Worm (Caenorhabditis elegans) whole organism, early embryonic: Measurements from ENCODE around the gene daf-1.

Experiments
- B0310.2 ChIP-seq: sonication (generic microtip); optimal IDR thresholded peaks from 2 replicates; lab custom pipeline; 2016; ENCODE audit warnings: mild to moderate bottlenecking, missing genetic modification characterization, missing compliant biosample characterization
- F13C5.2 ChIP-seq: sonication (generic microtip); optimal IDR thresholded peaks from 2 replicates; lab custom pipeline; 2017; ENCODE audit warnings: mild to moderate bottlenecking, missing genetic modification characterization, inconsistent platforms, missing compliant biosample characterization
- aly-1 ChIP-seq: sonication (generic microtip); optimal IDR thresholded peaks from 2 replicates; lab custom pipeline; 2016; ENCODE audit warnings: missing genetic modification characterization, missing compliant biosample characterization
- ama-1 ChIP-seq: fragments of 150-350 bp; optimal IDR thresholded peaks from 2 replicates; lab custom pipeline; 2014
- ceh-13 ChIP-seq: fragments of 200-800 bp; sonication (Bioruptor generic); optimal IDR thresholded peaks from 2 replicates; lab custom pipeline; 2018; ENCODE audit warnings: mild to moderate bottlenecking, missing genetic modification characterization, missing compliant biosample characterization
- ceh-36 ChIP-seq: sonication (generic microtip); optimal IDR thresholded peaks from 2 replicates; lab custom pipeline; 2016; ENCODE audit warnings: missing genetic modification characterization, inconsistent platforms, missing compliant biosample characterization
- ets-7 ChIP-seq: sonication (generic microtip); optimal IDR thresholded peaks from 2 replicates; lab custom pipeline; 2016; ENCODE audit warnings: missing genotype, missing genetic modification characterization, missing compliant biosample characterization
- flt-1 ChIP-seq: fragments of 200-800 bp; sonication (Bioruptor generic); IDR thresholded peaks from 2 replicates; pipeline ENCODE4 v1.3.6; 2022; ENCODE audit warnings: missing genetic modification characterization, missing compliant biosample characterization
- hmbx-1 ChIP-seq: sonication (generic microtip); optimal IDR thresholded peaks from 2 replicates; lab custom pipeline; 2016; ENCODE audit warnings: mild to moderate bottlenecking, missing genetic modification characterization, missing compliant biosample characterization
- hmg-4 ChIP-seq: fragments of 200-800 bp; sonication (Bioruptor generic); optimal IDR thresholded peaks from 2 replicates; lab custom pipeline; 2018; ENCODE audit warnings: mild to moderate bottlenecking, missing genetic modification characterization, missing compliant biosample characterization
- hnd-1 ChIP-seq: sonication (generic microtip); optimal IDR thresholded peaks from 2 replicates; lab custom pipeline; 2016; ENCODE audit warnings: missing genetic modification characterization, missing compliant biosample characterization
- pes-1 ChIP-seq: fragments of 200-800 bp; sonication (Bioruptor generic); IDR thresholded peaks from 2 replicates; pipeline ENCODE4 v1.3.6; 2022; ENCODE audit warnings: missing genetic modification reagents, missing genetic modification characterization, missing compliant biosample characterization
- scrt-1 ChIP-seq: fragments of 200-800 bp; sonication (Bioruptor generic); IDR thresholded peaks from 2 replicates; pipeline ENCODE4 v1.3.6; 2022; ENCODE audit warnings: missing genetic modification characterization, missing compliant biosample characterization
- sea-1 ChIP-seq: fragments of 200-800 bp; sonication (Bioruptor generic); conservative IDR thresholded peaks from 2 replicates; pipeline ENCODE4 v1.3.6; 2022; ENCODE audit warnings: missing genetic modification characterization, missing compliant biosample characterization
- tbx-11 ChIP-seq: fragments of 200-800 bp; sonication (Bioruptor generic); IDR thresholded peaks from 2 replicates; pipeline ENCODE4 v1.3.6; 2022; ENCODE audit warnings: missing genetic modification characterization, missing compliant biosample characterization
- tbx-37 ChIP-seq: fragments of 200-800 bp; sonication (Bioruptor generic); conservative IDR thresholded peaks from 2 replicates; pipeline ENCODE4 v1.3.6; 2022; ENCODE audit warnings: missing genetic modification reagents, missing genetic modification characterization, missing compliant biosample characterization
- tra-4 ChIP-seq: sonication (generic microtip); optimal IDR thresholded peaks from 2 replicates; lab custom pipeline; 2017; ENCODE audit warnings: missing genetic modification characterization, missing compliant biosample characterization

Gene daf-1

DNA sequence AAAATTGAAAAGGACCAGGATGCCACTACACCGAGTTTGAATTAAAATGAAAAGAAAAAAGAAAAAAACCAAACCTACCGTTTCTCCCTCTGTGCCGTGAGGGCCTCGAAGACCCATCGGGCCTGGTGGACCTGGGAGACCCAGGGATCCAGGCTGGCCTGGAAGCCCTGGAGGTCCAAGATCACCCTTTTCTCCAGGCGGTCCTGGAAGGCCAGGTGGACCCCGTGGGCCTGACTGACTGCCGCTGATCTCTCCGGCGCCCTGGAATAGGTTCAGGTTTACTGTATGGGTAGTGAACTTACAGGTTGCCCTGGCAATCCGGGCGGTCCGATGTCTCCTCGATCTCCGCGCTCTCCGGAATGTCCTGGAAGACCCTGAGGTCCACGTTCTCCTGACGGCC, 7.4 kb downstream of the daf-1 start:
- no peak for TF ChIP-seq hmg-4 (GFP tag; lab: Kevin White, UChicago)
- TF ChIP-seq flt-1: no peak
- TF ChIP-seq B0310.2 (tag; lab: Kevin White, UChicago): no peak
- no peak for TF ChIP-seq ceh-13
- no peak for TF ChIP-seq sea-1 (GFP tag; lab: Robert Waterston, UW)
- TF ChIP-seq ets-7 (tag; lab: Kevin White, UChicago): no peak
- TF ChIP-seq tbx-37: no peak
- no peak for TF ChIP-seq scrt-1 (GFP tag; lab: Robert Waterston, UW)
- TF ChIP-seq ama-1 (lab: Kevin White, UChicago): no peak
- TF ChIP-seq aly-1 (tag; lab: Kevin White, UChicago): no peak
- no peak for TF ChIP-seq hnd-1 (tag; lab: Kevin White, UChicago)

DNA sequence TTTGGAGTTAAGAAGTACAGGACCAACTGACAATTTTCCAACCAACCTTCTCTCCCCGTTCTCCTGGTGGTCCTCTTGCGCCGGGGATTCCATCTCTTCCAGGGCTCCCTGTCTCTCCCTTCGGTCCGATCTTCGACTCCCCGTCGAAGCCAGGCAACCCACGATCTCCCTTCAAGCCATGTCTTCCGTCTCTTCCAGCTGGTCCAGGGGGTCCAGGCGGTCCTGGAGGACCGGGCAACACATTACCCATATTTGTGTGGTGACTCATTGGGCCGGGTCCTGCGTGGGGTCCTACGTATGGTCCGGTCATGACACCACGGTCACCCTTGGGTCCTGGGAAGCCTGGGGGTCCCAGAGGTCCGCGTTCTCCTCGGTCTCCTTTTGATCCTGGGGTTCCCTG, 8.8 kb downstream of the daf-1 start:
- TF ChIP-seq aly-1 (tag; lab: Kevin White, UChicago) (no peak), sea-1 (GFP tag; lab: Robert Waterston, UW) (no peak), hmbx-1 (no peak)

DNA sequence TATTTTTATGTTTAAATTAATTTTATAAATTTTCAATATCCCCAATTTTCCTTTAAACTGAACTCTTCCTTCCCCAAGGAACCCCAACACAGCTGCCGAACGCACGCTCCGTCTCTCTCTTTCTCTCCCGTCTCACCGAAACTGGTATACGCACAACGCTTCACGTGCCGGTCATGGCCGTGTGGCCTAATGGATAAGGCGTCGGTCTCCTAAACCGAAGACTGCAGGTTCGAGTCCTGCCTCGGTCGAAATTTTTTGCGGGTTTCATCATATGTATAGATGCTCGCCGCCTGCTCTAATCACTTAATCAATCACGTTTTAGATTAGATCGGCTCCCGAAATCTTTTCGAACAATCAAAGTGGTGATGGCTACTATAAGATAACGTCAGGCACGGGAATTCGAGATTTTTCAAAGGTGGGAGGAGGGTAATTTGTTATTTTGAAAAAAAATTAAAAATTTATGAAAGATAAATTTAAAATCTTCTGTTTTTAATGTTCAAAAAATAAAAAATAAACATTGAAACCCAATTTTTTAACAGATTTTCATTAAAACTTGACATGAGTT, 11.7 kb downstream of the daf-1 start:
- TF ChIP-seq sea-1 (GFP tag; lab: Robert Waterston, UW): peak; percentile 96
- peak; percentile 99 for TF ChIP-seq hmg-4 (GFP tag; lab: Kevin White, UChicago)
- peak; percentile 91 for TF ChIP-seq aly-1 (tag; lab: Kevin White, UChicago)
- peak; percentile 97 for TF ChIP-seq F13C5.2
- TF ChIP-seq ama-1 (lab: Kevin White, UChicago): peak; percentile 53
- TF ChIP-seq scrt-1 (GFP tag; lab: Robert Waterston, UW): peak; percentile 99
- TF ChIP-seq ceh-36 (tag; lab: Kevin White, UChicago): peak; percentile 96
- TF ChIP-seq B0310.2 (tag; lab: Kevin White, UChicago): peak; percentile 93
- peak; percentile 97 for TF ChIP-seq tbx-11
- TF ChIP-seq ceh-13: peak; percentile 96
- TF ChIP-seq hmbx-1: peak; percentile 87
- peak; percentile 84 for TF ChIP-seq hnd-1 (tag; lab: Kevin White, UChicago)
- TF ChIP-seq ets-7 (tag; lab: Kevin White, UChicago): peak; percentile 79
- TF ChIP-seq tra-4 (tag; lab: Kevin White, UChicago): peak; percentile 88
- TF ChIP-seq tbx-37: peak; percentile 95
- TF ChIP-seq flt-1: peak; percentile 98
- peak; percentile 98 for TF ChIP-seq pes-1 (GFP tag; lab: Robert Waterston, UW)

DNA sequence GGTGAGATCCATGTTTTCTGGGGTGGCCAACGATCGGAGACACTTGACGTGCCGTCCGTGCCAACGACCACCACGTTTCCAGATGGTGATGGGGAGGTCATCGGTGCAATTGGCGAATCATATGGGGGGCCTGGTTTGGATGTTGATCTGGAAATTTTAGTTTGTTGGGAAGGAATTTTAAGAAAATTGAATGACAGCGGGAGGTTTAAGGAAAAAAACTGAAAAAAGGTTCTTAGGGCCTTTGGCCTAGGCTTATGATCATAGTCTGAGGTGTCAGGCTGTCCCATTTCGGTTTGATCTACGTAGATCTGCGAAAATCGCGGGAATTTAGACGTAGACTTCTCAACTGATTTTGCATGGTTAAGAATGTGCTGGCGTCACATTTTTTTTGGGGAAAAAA, 15.6 kb downstream of the daf-1 start, which contains the start of gene col-99:
TSS of gene col-99 (minus strand) at position 101 of the 400 bp plus-strand sequence.
- TF ChIP-seq ceh-13: no peak
- no peak for TF ChIP-seq hmg-4 (GFP tag; lab: Kevin White, UChicago)
- no peak for TF ChIP-seq tra-4 (tag; lab: Kevin White, UChicago)
- TF ChIP-seq tbx-37: no peak
- TF ChIP-seq sea-1 (GFP tag; lab: Robert Waterston, UW): no peak
- no peak for TF ChIP-seq tbx-11
- TF ChIP-seq F13C5.2: no peak
- no peak for TF ChIP-seq ama-1 (lab: Kevin White, UChicago)

- no peak for TF ChIP-seq hnd-1 (tag; lab: Kevin White, UChicago)
- no peak for TF ChIP-seq tbx-11
- TF ChIP-seq sea-1 (GFP tag; lab: Robert Waterston, UW): no peak
- TF ChIP-seq aly-1 (tag; lab: Kevin White, UChicago): no peak
- TF ChIP-seq flt-1: no peak
- TF ChIP-seq hmg-4 (GFP tag; lab: Kevin White, UChicago): no peak
- no peak for TF ChIP-seq hmbx-1
- TF ChIP-seq F13C5.2: no peak
- no peak for TF ChIP-seq ceh-13
These were observed 16.5 kb downstream of the daf-1 start for ce11 chrIV:148756-149155.

DNA sequence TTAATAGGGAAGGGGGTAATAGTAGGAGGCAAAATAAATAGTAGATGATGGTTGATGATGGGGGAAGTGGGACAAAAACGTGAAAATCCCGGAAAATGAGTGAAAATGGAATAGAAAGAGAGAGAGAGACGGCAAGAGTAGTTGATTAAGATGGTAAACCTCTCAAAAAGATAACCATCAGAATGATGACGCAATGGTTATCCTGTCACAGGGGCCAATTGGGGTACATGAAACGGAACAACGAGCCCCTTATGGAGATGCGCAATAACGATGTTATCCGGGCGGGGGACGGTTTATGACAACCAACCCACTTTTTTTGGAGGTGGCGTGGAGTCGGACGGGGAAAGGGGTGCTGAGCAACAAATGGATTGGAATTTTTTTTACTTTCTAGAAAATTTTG, 17.6 kb downstream of the daf-1 start:
- TF ChIP-seq B0310.2 (tag; lab: Kevin White, UChicago) (no peak), aly-1 (tag; lab: Kevin White, UChicago) (no peak), flt-1 (no peak), ama-1 (lab: Kevin White, UChicago) (no peak), F13C5.2 (no peak), sea-1 (GFP tag; lab: Robert Waterston, UW) (no peak), tra-4 (tag; lab: Kevin White, UChicago) (no peak), hmg-4 (GFP tag; lab: Kevin White, UChicago) (no peak), tbx-11 (no peak), ceh-13 (no peak), hnd-1 (tag; lab: Kevin White, UChicago) (no peak), ets-7 (tag; lab: Kevin White, UChicago) (no peak), ceh-36 (tag; lab: Kevin White, UChicago) (no peak), pes-1 (GFP tag; lab: Robert Waterston, UW) (no peak), hmbx-1 (no peak)

- no peak for TF ChIP-seq tbx-11
- TF ChIP-seq ceh-36 (tag; lab: Kevin White, UChicago): no peak
- no peak for TF ChIP-seq ceh-13
- TF ChIP-seq sea-1 (GFP tag; lab: Robert Waterston, UW): no peak
- TF ChIP-seq F13C5.2: no peak
- no peak for TF ChIP-seq flt-1
- no peak for TF ChIP-seq scrt-1 (GFP tag; lab: Robert Waterston, UW)
- no peak for TF ChIP-seq aly-1 (tag; lab: Kevin White, UChicago)
- TF ChIP-seq tbx-37: no peak
- TF ChIP-seq B0310.2 (tag; lab: Kevin White, UChicago): no peak
- no peak for TF ChIP-seq tra-4 (tag; lab: Kevin White, UChicago)
These were observed 25.6 kb downstream of the daf-1 start, which contains the start of gene gegf-1 for ce11 chrIV:157809-158208. gegf-1 (minus strand) TSS chrIV:157909.

DNA sequence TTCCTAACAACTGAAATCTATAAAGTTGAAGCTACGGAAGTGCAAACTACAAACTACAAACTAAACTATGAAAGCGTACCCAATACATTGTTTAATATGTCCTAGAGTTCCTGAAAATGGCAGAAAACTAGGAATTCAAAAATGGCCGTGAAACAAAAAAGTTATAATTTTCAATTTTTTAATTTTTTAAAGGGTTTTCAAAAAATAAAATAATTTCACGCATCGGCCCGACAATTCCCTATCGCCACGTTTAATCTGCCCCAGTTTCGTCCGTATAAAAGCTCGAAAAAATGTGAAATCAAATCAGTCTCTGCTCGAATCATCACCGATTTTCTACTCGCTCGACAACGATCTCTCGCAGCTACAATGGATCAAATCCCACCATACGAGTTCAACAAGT, 26.4 kb downstream of the daf-1 start, which contains the start of gene Y38C1AA.7:
TSS of gene Y38C1AA.7 (plus strand) at position 301 of the 400 bp plus-strand sequence.
- TF ChIP-seq aly-1 (tag; lab: Kevin White, UChicago) (no peak), F13C5.2 (no peak), ceh-36 (tag; lab: Kevin White, UChicago) (no peak), ceh-13 (no peak), tra-4 (tag; lab: Kevin White, UChicago) (no peak), scrt-1 (GFP tag; lab: Robert Waterston, UW) (no peak), hmbx-1 (no peak), ets-7 (tag; lab: Kevin White, UChicago) (no peak), hmg-4 (GFP tag; lab: Kevin White, UChicago) (no peak), sea-1 (GFP tag; lab: Robert Waterston, UW) (no peak), tbx-37 (no peak), ama-1 (lab: Kevin White, UChicago) (no peak), flt-1 (no peak), B0310.2 (tag; lab: Kevin White, UChicago) (no peak), tbx-11 (no peak), hnd-1 (tag; lab: Kevin White, UChicago) (no peak), pes-1 (GFP tag; lab: Robert Waterston, UW) (no peak)
